Worm (Caenorhabditis elegans) whole organism, L1 larva: ENCODE data around the gene F16H6.4.

Experiments
- C16A3.4 ChIP-seq: fragments of 150-350 bp; optimal IDR thresholded peaks from 2 replicates; lab custom pipeline; 2014; ENCODE audit warnings: missing biosample characterization, missing genetic modification characterization
- F16B12.6 ChIP-seq: fragments of 150-350 bp; optimal IDR thresholded peaks from 2 replicates; lab custom pipeline; 2014; ENCODE audit warnings: missing biosample characterization, missing genetic modification characterization
- aha-1 ChIP-seq: fragments of 150-350 bp; optimal IDR thresholded peaks from 2 replicates; lab custom pipeline; 2014; ENCODE audit warnings: missing biosample characterization, missing genetic modification characterization
- aly-2 ChIP-seq: fragments of 150-350 bp; optimal IDR thresholded peaks from 2 replicates; lab custom pipeline; 2014; ENCODE audit warnings: missing biosample characterization, missing genetic modification characterization
- ceh-8 ChIP-seq: fragments of 200-800 bp; sonication (Bioruptor generic); optimal IDR thresholded peaks from 2 replicates; lab custom pipeline; 2018; ENCODE audit warnings: mild to moderate bottlenecking, missing genetic modification characterization, moderate library complexity, missing compliant biosample characterization
- ceh-90 ChIP-seq: sonication (generic microtip); optimal IDR thresholded peaks from 2 replicates; lab custom pipeline; 2016; ENCODE audit warnings: missing genetic modification characterization, missing compliant biosample characterization
- efl-1 ChIP-seq, 4 experiments: fragments of 150-350 bp; optimal IDR thresholded peaks in 3 of 4; peaks in 1 of 4; 1 replicate in 1 of 4; 2 replicates in 3 of 4; lab custom pipeline; 2014; ENCODE audit warnings: missing biosample characterization in 2 of 4, missing genetic modification characterization in 2 of 4, missing genetic modification reagents in 2 of 4
- elt-2 ChIP-seq: sonication (generic microtip); optimal IDR thresholded peaks from 2 replicates; lab custom pipeline; 2016; ENCODE audit warnings: missing genetic modification characterization, mild to moderate bottlenecking, inconsistent platforms, missing compliant biosample characterization, missing genetic modification reagents
- elt-3 ChIP-seq, 6 experiments: fragments of 150-350 bp in 1 of 6; sonication (generic microtip); optimal IDR thresholded peaks; 2 replicates each; lab custom pipeline; 2017 to 2018; ENCODE audit warnings: missing biosample characterization in 6 of 6, missing genetic modification characterization in 6 of 6, inconsistent platforms in 1 of 6
- ets-5 ChIP-seq: fragments of 200-800 bp; sonication (Bioruptor generic); IDR thresholded peaks from 2 replicates; pipeline ENCODE4 v1.3.6; 2022; ENCODE audit warnings: missing genetic modification characterization, missing compliant biosample characterization
- fkh-4 ChIP-seq: sonication (generic microtip); optimal IDR thresholded peaks from 2 replicates; lab custom pipeline; 2016; ENCODE audit warnings: missing compliant biosample characterization, missing genetic modification characterization, borderline replicate concordance
- fos-1 ChIP-seq: fragments of 150-350 bp; optimal IDR thresholded peaks from 2 replicates; lab custom pipeline; 2014; ENCODE audit warnings: missing biosample characterization, missing genetic modification characterization
- hlh-4 ChIP-seq: sonication (generic microtip); optimal IDR thresholded peaks from 2 replicates; lab custom pipeline; 2016; ENCODE audit warnings: mild to moderate bottlenecking, missing genetic modification characterization, missing compliant biosample characterization
- hpl-2 ChIP-seq: fragments of 150-350 bp; optimal IDR thresholded peaks from 2 replicates; lab custom pipeline; 2014; ENCODE audit warnings: missing biosample characterization, missing genetic modification reagents, missing genetic modification characterization
- lin-14 ChIP-seq: fragments of 200-800 bp; sonication (Bioruptor generic); optimal IDR thresholded peaks from 2 replicates; lab custom pipeline; 2018; ENCODE audit warnings: mild to moderate bottlenecking, missing genetic modification characterization, moderate library complexity, missing compliant biosample characterization
- lin-15B ChIP-seq: fragments of 150-350 bp; sonication (generic microtip); optimal IDR thresholded peaks from 3 replicates; lab custom pipeline; 2014; ENCODE audit warnings: missing biosample characterization, missing genetic modification characterization
- lin-35 ChIP-seq, 2 experiments: fragments of 150-350 bp; optimal IDR thresholded peaks; 2 replicates each; lab custom pipeline; 2014; ENCODE audit warnings: missing biosample characterization in 2 of 2, missing genetic modification characterization in 2 of 2, missing genetic modification reagents in 2 of 2
- lin-39 ChIP-seq: fragments of 150-350 bp; optimal IDR thresholded peaks from 2 replicates; lab custom pipeline; 2014; ENCODE audit warnings: missing biosample characterization, missing genetic modification reagents, missing genetic modification characterization
- lir-3 ChIP-seq: sonication (generic microtip); optimal IDR thresholded peaks from 2 replicates; lab custom pipeline; 2016; ENCODE audit warnings: mild to moderate bottlenecking, missing genetic modification characterization, moderate library complexity, missing compliant biosample characterization; ENCODE audit not compliant: poor library complexity
- mep-1 ChIP-seq: fragments of 150-350 bp; optimal IDR thresholded peaks from 2 replicates; lab custom pipeline; 2014; ENCODE audit warnings: missing biosample characterization, missing genetic modification characterization
- nhr-20 ChIP-seq: sonication (generic microtip); optimal IDR thresholded peaks from 2 replicates; lab custom pipeline; 2016; ENCODE audit warnings: mild to moderate bottlenecking, missing genetic modification characterization, missing compliant biosample characterization
- nhr-76 ChIP-seq: sonication (generic microtip); optimal IDR thresholded peaks from 2 replicates; lab custom pipeline; 2017; ENCODE audit warnings: missing biosample characterization, missing genetic modification characterization
- nhr-77 ChIP-seq: fragments of 150-350 bp; optimal IDR thresholded peaks from 2 replicates; lab custom pipeline; 2014; ENCODE audit warnings: missing biosample characterization, missing genetic modification characterization
- nhr-84 ChIP-seq: sonication (generic microtip); optimal IDR thresholded peaks from 2 replicates; lab custom pipeline; 2017; ENCODE audit warnings: missing biosample characterization, missing genetic modification characterization
- nhr-85 ChIP-seq: sonication (generic microtip); peaks from one replicate; lab custom pipeline; 2016; ENCODE audit warnings: missing genetic modification characterization, inconsistent platforms, missing compliant biosample characterization
- pag-3 ChIP-seq: sonication (generic microtip); optimal IDR thresholded peaks from 2 replicates; lab custom pipeline; 2017; ENCODE audit warnings: missing genetic modification characterization, mild to moderate bottlenecking, missing compliant biosample characterization, antibody characterized with exemption, borderline replicate concordance; ENCODE audit not compliant: insufficient read depth
- pax-3 ChIP-seq: fragments of 200-800 bp; sonication (Bioruptor generic); optimal IDR thresholded peaks from 2 replicates; lab custom pipeline; 2018; ENCODE audit warnings: mild to moderate bottlenecking, missing genetic modification characterization, moderate library complexity, missing compliant biosample characterization
- pqm-1 ChIP-seq: sonication (generic microtip); optimal IDR thresholded peaks from 3 replicates; lab custom pipeline; 2017; ENCODE audit warnings: missing biosample characterization, missing genetic modification characterization
- rnt-1 ChIP-seq: sonication (generic microtip); optimal IDR thresholded peaks from 2 replicates; lab custom pipeline; 2016; ENCODE audit warnings: mild to moderate bottlenecking, missing genetic modification characterization, moderate library complexity, missing compliant biosample characterization
- skn-1 ChIP-seq: fragments of 150-350 bp; optimal IDR thresholded peaks from 2 replicates; lab custom pipeline; 2014; ENCODE audit warnings: missing biosample characterization, missing genetic modification characterization
- snpc-4 ChIP-seq: fragments of 150-350 bp; optimal IDR thresholded peaks from 2 replicates; lab custom pipeline; 2014; ENCODE audit warnings: missing biosample characterization, missing genetic modification characterization
- sox-4 ChIP-seq: sonication (generic microtip); optimal IDR thresholded peaks from 2 replicates; lab custom pipeline; 2016; ENCODE audit warnings: missing genetic modification characterization, missing compliant biosample characterization
- sptf-1 ChIP-seq: fragments of 150-350 bp; optimal IDR thresholded peaks from 2 replicates; lab custom pipeline; 2014; ENCODE audit warnings: missing biosample characterization, missing genetic modification characterization
- swsn-7 ChIP-seq: sonication (generic microtip); optimal IDR thresholded peaks from 2 replicates; lab custom pipeline; 2016; ENCODE audit warnings: missing genetic modification characterization, missing compliant biosample characterization
- tlp-1 ChIP-seq: fragments of 150-350 bp; optimal IDR thresholded peaks from 2 replicates; lab custom pipeline; 2014; ENCODE audit warnings: missing biosample characterization, missing genetic modification characterization
- unc-62 ChIP-seq: fragments of 150-350 bp; optimal IDR thresholded peaks from 2 replicates; lab custom pipeline; 2014; ENCODE audit warnings: missing biosample characterization, missing genetic modification reagents, missing genetic modification characterization
- vab-15 ChIP-seq: sonication (generic microtip); optimal IDR thresholded peaks from 2 replicates; lab custom pipeline; 2017; ENCODE audit warnings: missing genotype, mild to moderate bottlenecking, missing genetic modification characterization, missing compliant biosample characterization
- zag-1 ChIP-seq: fragments of 150-350 bp; optimal IDR thresholded peaks from 2 replicates; lab custom pipeline; 2014; ENCODE audit warnings: missing biosample characterization, missing genetic modification characterization
- zip-4 ChIP-seq: fragments of 200-800 bp; sonication (Bioruptor generic); optimal IDR thresholded peaks from 2 replicates; lab custom pipeline; 2018; ENCODE audit warnings: mild to moderate bottlenecking, missing genetic modification characterization, moderate library complexity, missing compliant biosample characterization

The F16H6.4 gene

ce11 chrV:18243227-18243626 lies 44.7 kb downstream of the F16H6.4 start:
- TF ChIP-seq skn-1 (tag; lab: Kevin White, UChicago) (no peak), lin-35 (GFP tag; optimal IDR thresholded peaks at IDR 0.05; lab: Kevin White, UChicago) (no peak), C16A3.4 (no peak), pax-3 (tag; lab: Kevin White, UChicago) (no peak), swsn-7 (tag; lab: Kevin White, UChicago) (no peak), snpc-4 (tag; lab: Kevin White, UChicago) (no peak), nhr-85 (no peak)

DNA sequence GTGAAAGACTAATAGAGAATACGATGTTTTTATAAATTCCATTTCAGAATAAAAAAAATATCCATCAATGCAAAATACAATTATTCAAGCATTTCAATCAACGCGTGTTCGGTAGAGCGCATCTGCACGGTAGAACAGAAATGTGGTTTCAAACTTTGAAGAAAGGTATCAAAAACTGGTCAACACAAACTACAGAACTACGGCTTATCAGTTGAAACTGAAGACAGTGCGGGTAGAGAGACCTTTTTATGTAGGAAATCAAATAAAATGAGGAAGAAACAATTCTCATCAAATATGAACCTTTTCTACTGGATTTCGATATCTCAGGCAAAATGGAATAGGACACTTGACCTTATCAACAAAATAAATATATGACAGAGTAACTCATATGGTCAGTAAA lies 45.9 kb downstream of the F16H6.4 start:
- TF ChIP-seq nhr-84 (tag; lab: Kevin White, UChicago) (no peak), elt-2 (tag; lab: Kevin White, UChicago) (peak; percentile 49)

DNA sequence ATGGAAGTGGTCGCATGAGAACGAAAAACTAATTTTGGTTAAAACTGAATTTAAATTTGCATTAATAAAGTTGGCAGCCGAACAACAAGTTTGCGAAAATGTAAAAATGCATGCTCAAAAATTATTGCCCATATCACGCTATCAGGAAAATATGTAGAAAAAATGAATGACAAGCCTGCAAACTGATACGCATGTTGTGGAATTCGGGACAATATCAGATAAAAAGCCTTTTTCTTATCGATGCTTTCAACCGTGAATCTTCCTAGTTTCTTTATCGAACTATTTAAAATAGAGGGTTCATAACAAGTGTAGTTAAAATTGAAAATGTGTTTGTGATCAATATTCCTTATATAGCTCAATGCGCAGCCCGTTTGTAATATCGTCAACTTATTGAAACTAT lies 47.6 kb downstream of the F16H6.4 start:
- TF ChIP-seq elt-2 (tag; lab: Kevin White, UChicago) (peak; percentile 92), aly-2 (no peak), tlp-1 (tag; lab: Kevin White, UChicago) (peak; percentile 8), lin-14 (GFP tag; lab: Kevin White, UChicago) (peak; percentile 4), pqm-1 (tag; lab: Kevin White, UChicago) (peak; percentile 9)

DNA sequence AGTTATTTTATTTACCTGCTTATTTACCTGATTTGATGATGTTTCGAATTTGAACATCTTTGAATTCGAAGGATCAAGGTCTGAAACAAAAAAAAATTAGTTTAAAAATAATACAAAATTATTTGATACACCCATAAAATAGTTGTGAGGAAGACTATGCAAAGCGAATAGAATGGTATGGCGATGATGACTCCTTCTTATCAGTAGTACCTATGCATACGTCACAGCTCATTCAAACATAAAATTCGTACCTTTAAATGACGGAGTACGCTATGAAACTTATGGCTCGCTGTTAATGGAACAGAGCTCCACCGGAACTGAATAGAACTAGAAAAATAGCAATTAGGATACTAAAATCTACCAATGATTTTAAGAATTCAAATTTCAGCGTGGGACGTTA lies 53.7 kb downstream of the F16H6.4 start, which contains the start of gene R10E8.1:
TSS of gene R10E8.1 (minus strand) at position 178 of the 400 bp plus-strand sequence.
- TF ChIP-seq nhr-84 (tag; lab: Kevin White, UChicago), result no peak
- no peak for TF ChIP-seq snpc-4 (tag; lab: Kevin White, UChicago)
- TF ChIP-seq elt-2 (tag; lab: Kevin White, UChicago), result peak; percentile 18
- TF ChIP-seq lin-15B (tag; lab: Kevin White, UChicago), result no peak

- TF ChIP-seq rnt-1 (tag; lab: Kevin White, UChicago), result no peak
- no peak for TF ChIP-seq nhr-76
- TF ChIP-seq lir-3 (tag; lab: Kevin White, UChicago), result no peak
- no peak for TF ChIP-seq elt-3 (tag; optimal IDR thresholded peaks at IDR 0.05; lab: Kevin White, UChicago)
- TF ChIP-seq nhr-85, result no peak
- no peak for TF ChIP-seq skn-1 (tag; lab: Kevin White, UChicago)
- no peak for TF ChIP-seq ceh-8 (GFP tag; lab: Kevin White, UChicago)
- TF ChIP-seq ets-5, result no peak
- no peak for TF ChIP-seq lin-35 (GFP tag; optimal IDR thresholded peaks at IDR 0.05; lab: Kevin White, UChicago)
- no peak for TF ChIP-seq ceh-90 (tag; lab: Kevin White, UChicago)
- TF ChIP-seq fkh-4 (tag; lab: Kevin White, UChicago), result no peak
- no peak for TF ChIP-seq nhr-77 (tag; lab: Kevin White, UChicago)
- no peak for TF ChIP-seq zag-1 (tag; lab: Kevin White, UChicago)
- no peak for TF ChIP-seq sox-4 (tag; lab: Kevin White, UChicago)
- no peak for TF ChIP-seq fos-1
- TF ChIP-seq zip-4, result no peak
- no peak for TF ChIP-seq sptf-1 (tag; lab: Kevin White, UChicago)
Observed at ce11 chrV:18253494-18253893, 55.0 kb downstream of the F16H6.4 start, which contains the start of gene R10E8.2. Gene R10E8.2 (plus strand): TSS chrV:18253794.

ce11 chrV:18254483-18254882 lies 56.0 kb downstream of the F16H6.4 start, which contains the start of gene R10E8.5:
Gene R10E8.5 (plus strand): TSS chrV:18254783.
- TF ChIP-seq sptf-1 (tag; lab: Kevin White, UChicago), result no peak
- TF ChIP-seq zag-1 (tag; lab: Kevin White, UChicago), result no peak
- TF ChIP-seq hlh-4 (tag; lab: Kevin White, UChicago), result no peak
- no peak for TF ChIP-seq elt-3 (tag; optimal IDR thresholded peaks at IDR 0.05; lab: Kevin White, UChicago)
- no peak for TF ChIP-seq lin-39 (tag; lab: Kevin White, UChicago)
- no peak for TF ChIP-seq vab-15 (tag; lab: Kevin White, UChicago)
- TF ChIP-seq aha-1 (tag; lab: Kevin White, UChicago), result no peak
- no peak for TF ChIP-seq pag-3
- TF ChIP-seq efl-1 (optimal IDR thresholded peaks at IDR 0.05; lab: Kevin White, UChicago), result no peak
- TF ChIP-seq efl-1 (GFP tag; optimal IDR thresholded peaks at IDR 0.05 in 1 of 2; lab: Kevin White, UChicago), result no peak
- no peak for TF ChIP-seq nhr-20 (tag; lab: Kevin White, UChicago)
- no peak for TF ChIP-seq mep-1
- TF ChIP-seq unc-62 (GFP tag; lab: Kevin White, UChicago), result no peak
- no peak for TF ChIP-seq F16B12.6 (tag; lab: Kevin White, UChicago)
- no peak for TF ChIP-seq hpl-2 (GFP tag; lab: Kevin White, UChicago)
- TF ChIP-seq, all 84 proteins: peak for 0
